Worm (Caenorhabditis elegans): ENCODE data around the gene ttr-26.

DNA sequence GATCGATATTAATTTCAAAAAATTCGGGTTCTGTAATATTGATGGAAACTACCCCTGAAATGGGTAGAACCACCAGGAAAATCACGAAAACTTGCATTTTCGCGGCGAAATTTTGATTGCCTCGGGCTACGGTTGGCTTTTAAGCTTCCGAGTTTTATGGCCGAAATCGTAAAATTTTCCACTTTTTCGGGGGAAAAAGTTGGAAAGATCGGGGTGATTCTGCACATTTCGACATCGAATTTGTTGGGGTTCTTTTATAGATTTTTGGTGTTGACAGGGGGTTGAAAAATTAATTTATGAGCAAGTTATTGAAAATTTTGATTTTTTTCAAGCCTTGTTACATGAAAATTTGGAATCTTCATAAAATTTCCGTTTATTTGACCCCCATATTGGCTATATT, 6.3 kb downstream of the ttr-26 start, which contains the start of gene Y51A2D.8:
- TF ChIP-seq nfya-1 (tag; optimal IDR thresholded peaks at IDR 0.05; ENCODE audit: borderline replicate concordance, insufficient read depth) (no peak), K12H6.12 (tag; optimal IDR thresholded peaks at IDR 0.05) (no peak), hlh-12 (tag; optimal IDR thresholded peaks at IDR 0.05) (no peak), F39B2.1 (GFP tag; IDR thresholded peaks at IDR 0.05) (no peak), lin-35 (GFP tag; optimal IDR thresholded peaks at IDR 0.05) (no peak), mcd-1 (GFP tag; IDR thresholded peaks at IDR 0.05) (no peak), F49E8.2 (tag; optimal IDR thresholded peaks at IDR 0.05; ENCODE audit: insufficient read depth) (no peak), snpc-4 (GFP tag; optimal IDR thresholded peaks at IDR 0.05) (no peak), snpc-4 (tag; optimal IDR thresholded peaks at IDR 0.05) (no peak), egl-44 (GFP tag; IDR thresholded peaks at IDR 0.05) (no peak), ekl-4 (GFP tag; IDR thresholded peaks at IDR 0.05) (no peak), F23B12.7 (tag; optimal IDR thresholded peaks at IDR 0.05; ENCODE audit: insufficient read depth) (no peak), rcor-1 (GFP tag; IDR thresholded peaks at IDR 0.05) (no peak)
